Worm (Caenorhabditis elegans) whole organism, L4/young adult: Measurements from ENCODE around the gene let-756.
A peak's percentile ranks its signal among the peaks of the same experiment; 100 is the strongest.

ENCODE experiments used
- W03F9.2 ChIP-seq: fragments of 150-350 bp; optimal IDR thresholded peaks from 2 replicates; lab custom pipeline; 2014; ENCODE audit warnings: missing biosample characterization, missing genetic modification characterization
- dao-5 ChIP-seq: sonication (generic microtip); optimal IDR thresholded peaks from 2 replicates; lab custom pipeline; 2016; ENCODE audit warnings: missing genotype, missing genetic modification characterization, moderate library complexity, missing compliant biosample characterization
- him-1 ChIP-seq: sonication (generic microtip); optimal IDR thresholded peaks from 2 replicates; lab custom pipeline; 2016; ENCODE audit warnings: missing genotype, missing genetic modification reagents, missing genetic modification characterization, missing compliant biosample characterization

Gene let-756

ce11 chrIII:6439854-6440253, 32.9 kb downstream of the let-756 start:
- TF ChIP-seq dao-5 (tag; lab: Kevin White, UChicago) = no peak
- no peak for TF ChIP-seq him-1 (tag; lab: Kevin White, UChicago)
- TF ChIP-seq W03F9.2 (tag; lab: Kevin White, UChicago) = no peak

- TF ChIP-seq him-1 (tag; lab: Kevin White, UChicago) (no peak), W03F9.2 (tag; lab: Kevin White, UChicago) (no peak), dao-5 (tag; lab: Kevin White, UChicago) (no peak)
Measured at ce11 chrIII:6442305-6443125, 35.6 kb downstream of the let-756 start, which contains the start of gene mel-32. Gene mel-32 (minus strand): TSS chrIII:6443000.

ce11 chrIII:6444335-6444734, 37.4 kb downstream of the let-756 start, which contains the start of gene C05D11.13:
Gene C05D11.13 (minus strand): TSS chrIII:6444586.
- TF ChIP-seq him-1 (tag; lab: Kevin White, UChicago) (no peak), W03F9.2 (tag; lab: Kevin White, UChicago) (peak; percentile 65)

ce11 chrIII:6446807-6447206, 39.9 kb downstream of the let-756 start, which contains the start of gene let-721:
Gene let-721 (minus strand): TSS chrIII:6446907.
- TF ChIP-seq W03F9.2 (tag; lab: Kevin White, UChicago) (no peak), dao-5 (tag; lab: Kevin White, UChicago) (no peak), him-1 (tag; lab: Kevin White, UChicago) (no peak)

- TF ChIP-seq dao-5 (tag; lab: Kevin White, UChicago) = no peak
- TF ChIP-seq him-1 (tag; lab: Kevin White, UChicago) = no peak
- TF ChIP-seq W03F9.2 (tag; lab: Kevin White, UChicago) = no peak
Measured at ce11 chrIII:6447521-6447920, 40.6 kb downstream of the let-756 start.

ce11 chrIII:6449854-6450253, 42.9 kb downstream of the let-756 start:
- TF ChIP-seq dao-5 (tag; lab: Kevin White, UChicago) (no peak), W03F9.2 (tag; lab: Kevin White, UChicago) (no peak), him-1 (tag; lab: Kevin White, UChicago) (no peak)

ce11 chrIII:6450596-6450995, 43.7 kb downstream of the let-756 start, which contains the start of gene T26A5.6:
Gene T26A5.6 (minus strand): TSS chrIII:6450696.
- TF ChIP-seq him-1 (tag; lab: Kevin White, UChicago) (no peak), dao-5 (tag; lab: Kevin White, UChicago) (no peak), W03F9.2 (tag; lab: Kevin White, UChicago) (no peak)

ce11 chrIII:6452278-6452677, 45.3 kb downstream of the let-756 start, which contains the start of gene set-1:
Gene set-1 (minus strand): TSS chrIII:6452378.
- TF ChIP-seq him-1 (tag; lab: Kevin White, UChicago) (no peak), dao-5 (tag; lab: Kevin White, UChicago) (no peak), W03F9.2 (tag; lab: Kevin White, UChicago) (no peak)

- TF ChIP-seq him-1 (tag; lab: Kevin White, UChicago) (no peak), W03F9.2 (tag; lab: Kevin White, UChicago) (no peak), dao-5 (tag; lab: Kevin White, UChicago) (no peak)
Measured at ce11 chrIII:6452683-6453082, 45.8 kb downstream of the let-756 start.

ce11 chrIII:6453665-6454064, 46.7 kb downstream of the let-756 start:
- no peak for TF ChIP-seq dao-5 (tag; lab: Kevin White, UChicago)
- no peak for TF ChIP-seq him-1 (tag; lab: Kevin White, UChicago)
- TF ChIP-seq W03F9.2 (tag; lab: Kevin White, UChicago) = peak; percentile 81

ce11 chrIII:6454183-6454582, 47.3 kb downstream of the let-756 start, which contains the start of gene jhdm-1:
Gene jhdm-1 (plus strand): TSS chrIII:6454483.
- no peak for TF ChIP-seq him-1 (tag; lab: Kevin White, UChicago)
- no peak for TF ChIP-seq W03F9.2 (tag; lab: Kevin White, UChicago)
- TF ChIP-seq dao-5 (tag; lab: Kevin White, UChicago) = no peak
